Worm (Caenorhabditis elegans): ENCODE results near the gene C29F9.6.

DNA sequence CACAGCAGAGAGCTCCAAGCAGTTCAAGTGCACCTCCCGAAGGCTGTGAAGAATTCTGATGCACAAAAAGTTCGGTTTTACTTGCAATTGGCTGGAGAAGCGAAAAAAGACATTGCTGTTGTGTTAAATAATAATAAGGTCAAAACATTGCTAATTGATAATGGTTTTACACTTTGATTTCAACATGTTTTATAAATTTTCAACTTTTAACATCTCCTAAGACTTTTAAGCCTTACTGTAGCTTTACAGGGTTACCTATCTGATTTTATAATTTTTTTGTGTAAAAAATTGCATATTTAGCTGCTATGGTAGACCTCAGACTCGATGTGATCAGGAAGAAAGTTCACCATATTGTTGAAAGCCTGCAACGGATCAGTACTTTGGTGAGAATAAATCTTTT lies 19.5 kb downstream of the C29F9.6 start, which contains the start of gene pals-25:
- TF ChIP-seq snpc-4 (tag; optimal IDR thresholded peaks at IDR 0.05) (no peak), blmp-1 (tag; optimal IDR thresholded peaks at IDR 0.05) (no peak), rnt-1 (tag; optimal IDR thresholded peaks at IDR 0.05) (no peak), nhr-237 (tag; optimal IDR thresholded peaks at IDR 0.05) (no peak), ceh-82 (tag; optimal IDR thresholded peaks at IDR 0.05) (no peak), ztf-11 (tag; optimal IDR thresholded peaks at IDR 0.05) (no peak), unc-62 (GFP tag; optimal IDR thresholded peaks at IDR 0.05) (no peak), efl-3 (GFP tag; optimal IDR thresholded peaks at IDR 0.05) (no peak), ztf-4 (tag; optimal IDR thresholded peaks at IDR 0.05) (no peak), lin-39 (tag; optimal IDR thresholded peaks at IDR 0.05) (no peak), elt-3 (tag; optimal IDR thresholded peaks at IDR 0.05) (no peak), lin-15B (tag; optimal IDR thresholded peaks at IDR 0.05) (no peak), ceh-90 (tag; optimal IDR thresholded peaks at IDR 0.05) (no peak), nhr-11 (tag; optimal IDR thresholded peaks at IDR 0.05) (no peak)
